Fruit fly (Drosophila melanogaster) whole organism, wandering third instar larva: ENCODE data around the gene eIF4E5.

ENCODE experiments used
- CG9705 ChIP-seq: fragments of 200-800 bp; sonication (Bioruptor generic); optimal IDR thresholded peaks from 2 replicates; lab custom pipeline; 2018; ENCODE audit warnings: missing biosample characterization, mild to moderate bottlenecking, missing genetic modification characterization
- Dfd ChIP-seq: fragments of >200 bp; optimal IDR thresholded peaks from 2 replicates; lab custom pipeline; 2017; ENCODE audit warnings: missing biosample characterization, missing genetic modification characterization
- Vsx2 ChIP-seq: fragments of 200-300, 225-300 bp; sonication (Bioruptor generic); optimal IDR thresholded peaks from 2 replicates; lab custom pipeline; 2018; ENCODE audit warnings: missing biosample characterization, missing genetic modification characterization; ENCODE audit not compliant: partially characterized antibody
- fru ChIP-seq: fragments of 200-800 bp; sonication (Bioruptor generic); optimal IDR thresholded peaks from 3 replicates; lab custom pipeline; 2016; ENCODE audit warnings: missing biosample characterization, mild to moderate bottlenecking, missing genetic modification characterization
- h ChIP-seq: fragments of 200-800 bp; sonication (Bioruptor generic); optimal IDR thresholded peaks from 3 replicates; lab custom pipeline; 2016; ENCODE audit warnings: missing biosample characterization, mild to moderate bottlenecking, missing genetic modification characterization
- psq ChIP-seq: fragments of 200-800 bp; sonication (Bioruptor generic); optimal IDR thresholded peaks from 3 replicates; lab custom pipeline; 2017; ENCODE audit warnings: missing biosample characterization, mild to moderate bottlenecking, missing genetic modification characterization, moderate library complexity
- rgr ChIP-seq: fragments of 200-800 bp; sonication (Bioruptor generic); optimal IDR thresholded peaks from 3 replicates; lab custom pipeline; 2016; ENCODE audit warnings: missing biosample characterization, mild to moderate bottlenecking, missing genetic modification characterization
- sage ChIP-seq: fragments of 200-800 bp; sonication (Bioruptor generic); optimal IDR thresholded peaks from 2 replicates; lab custom pipeline; 2016; ENCODE audit warnings: missing biosample characterization, mild to moderate bottlenecking, missing genetic modification characterization
- usp ChIP-seq: fragments of >200 bp; optimal IDR thresholded peaks from 2 replicates; lab custom pipeline; 2017; ENCODE audit warnings: missing biosample characterization, missing genetic modification characterization

DNA sequence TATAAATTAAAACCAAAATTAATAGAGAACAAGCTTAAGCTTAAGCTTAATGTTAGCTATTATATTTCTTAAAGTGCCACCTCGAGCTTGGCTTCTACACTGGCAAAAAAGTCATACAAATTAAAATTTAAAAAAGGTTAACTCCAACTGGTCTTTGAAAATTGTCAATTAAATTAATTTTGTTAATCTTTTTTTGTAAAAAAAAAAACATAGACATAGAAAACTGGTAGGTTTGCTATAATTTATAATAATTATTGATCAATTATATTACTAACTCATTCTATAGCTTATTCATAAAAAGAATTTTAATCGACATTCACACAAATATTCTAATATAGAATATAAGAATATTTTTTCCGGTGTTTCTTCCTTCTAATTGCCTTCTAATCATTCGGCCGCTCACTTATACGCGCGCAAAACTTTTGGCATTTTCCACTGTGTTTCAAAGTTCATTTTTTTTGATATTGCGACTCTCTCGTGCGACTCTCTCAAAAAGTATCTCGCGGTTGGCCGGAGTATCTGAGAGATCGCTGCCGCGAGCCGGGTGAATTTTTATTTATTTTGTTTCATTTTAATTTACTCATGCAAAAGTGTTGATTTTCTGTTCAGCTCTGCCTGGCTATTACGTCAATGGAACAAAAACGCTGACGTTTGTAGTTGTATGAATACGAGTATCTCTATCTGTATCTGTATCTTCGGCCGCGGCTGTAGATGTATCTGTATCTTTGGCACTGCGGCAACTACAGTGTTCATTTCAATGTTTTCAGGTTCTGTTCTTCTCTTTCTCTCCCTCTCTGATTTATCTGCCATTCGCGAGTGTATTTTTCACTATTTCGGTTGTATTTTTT lies 38.7 kb upstream of the eIF4E5 start:
- TF ChIP-seq usp (no peak), sage (peak; percentile 31), psq (GFP tag; lab: Kevin White, UChicago) (peak; percentile 84), Vsx2 (GFP tag; lab: Kevin White, UChicago) (peak; percentile 12), Dfd (GFP tag; lab: Kevin White, UChicago) (no peak), fru (GFP tag; lab: Kevin White, UChicago) (peak; percentile 32), h (GFP tag; lab: Kevin White, UChicago) (peak; percentile 29), rgr (GFP tag; lab: Kevin White, UChicago) (peak; percentile 76), CG9705 (no peak)
